Worm (Caenorhabditis elegans): ENCODE results near the gene F53E4.2.
"Not testable (repeated sequence)": the region's sequence is repeated elsewhere in the genome, so short reads cannot be mapped to it uniquely, and the experiment has no call there.

- not testable (repeated sequence) for TF ChIP-seq dao-5, him-1 (tag; optimal IDR thresholded peaks at IDR 0.05)
Observed at ce11 chrV:15647536-15648085, 6.6 kb upstream of the F53E4.2 start, which contains the start of the genes C55A1.7 and C55A1.6.
